Fruit fly (Drosophila melanogaster): ENCODE measurements around the gene CG43886.

The CG43886 gene

dm6 chr3L:8137448-8137906 lies 22.1 kb downstream of the CG43886 start, which contains the start of the genes Setx and mus301:
Setx (minus strand) TSS chr3L:8137498.
mus301 (plus strand) TSS chr3L:8137808.
- TF ChIP-seq CG32121 (GFP tag; IDR thresholded peaks at IDR 0.05) (0 out of 2 replicates have a peak, but pooled peaks have one; percentile 42), EcR (GFP tag; optimal IDR thresholded peaks at IDR 0.05) (no peak), CG4496 (GFP tag; IDR thresholded peaks at IDR 0.05) (peak; percentile 52; the same call in 2 of the 3 replicates), CG15710 (tag; optimal IDR thresholded peaks at IDR 0.05) (peak; percentile 76), fd96Ca (GFP tag; IDR thresholded peaks at IDR 0.05) (no peak), D1 (tag; optimal IDR thresholded peaks at IDR 0.05) (no peak), rn (GFP tag; IDR thresholded peaks at IDR 0.05) (peak; percentile 56), CG17806 (tag; optimal IDR thresholded peaks at IDR 0.05) (peak; percentile 56), Ets98B (GFP tag; IDR thresholded peaks at IDR 0.05) (peak; percentile 49)

- TF ChIP-seq EcR (GFP tag; optimal IDR thresholded peaks at IDR 0.05) (no peak), Pif1A (GFP tag; optimal IDR thresholded peaks at IDR 0.05) (no peak), CG8301 (tag; optimal IDR thresholded peaks at IDR 0.05) (peak; percentile 6), fd96Ca (GFP tag; IDR thresholded peaks at IDR 0.05) (0 out of 3 replicates have a peak, but pooled peaks have one; percentile 34), CG4496 (GFP tag; IDR thresholded peaks at IDR 0.05) (0 out of 3 replicates have a peak, but pooled peaks have one; percentile 33), gl (tag; optimal IDR thresholded peaks at IDR 0.05) (peak; percentile 34), CG9948 (tag; optimal IDR thresholded peaks at IDR 0.05) (no peak), Pif1B (GFP tag; optimal IDR thresholded peaks at IDR 0.05) (no peak)
These were observed 31.1 kb downstream of the CG43886 start for dm6 chr3L:8128396-8129050.

DNA sequence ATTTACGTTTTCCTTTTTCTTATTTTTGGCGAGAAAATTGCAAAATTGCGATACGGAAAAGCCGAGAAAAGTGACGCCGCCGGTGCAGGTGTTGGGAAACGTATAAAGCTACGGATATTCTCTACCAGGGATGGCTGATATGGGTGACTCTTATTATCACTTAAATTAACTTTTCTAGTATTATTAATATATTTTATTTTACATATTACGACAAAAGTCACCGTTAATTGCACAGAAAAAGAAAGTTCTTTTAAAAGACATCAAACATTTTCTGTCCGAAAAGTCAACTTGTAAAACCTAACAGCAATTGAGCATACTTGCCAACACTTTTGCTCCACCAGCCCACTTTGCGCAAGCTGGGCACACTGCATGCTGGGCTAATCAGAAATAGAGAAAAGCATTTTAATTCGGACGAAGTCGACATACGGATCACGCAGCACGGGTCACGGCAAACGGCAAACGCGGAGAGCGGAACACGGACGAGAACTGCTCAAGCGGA lies 31.8 kb downstream of the CG43886 start, which contains the start of the genes Cds and Uba2:
Gene Cds (plus strand): TSS at position 51 of the 499 bp plus-strand sequence.
Gene Uba2 (minus strand): TSS at position 107 of the 499 bp plus-strand sequence.
- TF ChIP-seq CG9948 (tag; optimal IDR thresholded peaks at IDR 0.05): peak; percentile 75
- TF ChIP-seq EcR (GFP tag; optimal IDR thresholded peaks at IDR 0.05): peak; percentile 14
- peak; percentile 69 for TF ChIP-seq CG34367 (tag; optimal IDR thresholded peaks at IDR 0.05)
- TF ChIP-seq CG32121 (GFP tag; IDR thresholded peaks at IDR 0.05): peak; percentile 92
- peak; percentile 81 for TF ChIP-seq rn (GFP tag; IDR thresholded peaks at IDR 0.05)
- peak; percentile 74 for TF ChIP-seq CG8301 (tag; optimal IDR thresholded peaks at IDR 0.05)
- peak; percentile 90 for TF ChIP-seq fd96Ca (GFP tag; IDR thresholded peaks at IDR 0.05)
- TF ChIP-seq CG15710 (tag; optimal IDR thresholded peaks at IDR 0.05): peak; percentile 85
- peak; percentile 90 for TF ChIP-seq CG4496 (GFP tag; IDR thresholded peaks at IDR 0.05)
- peak; percentile 85 for TF ChIP-seq Snoo (tag; optimal IDR thresholded peaks at IDR 0.05)
- TF ChIP-seq gl (tag; optimal IDR thresholded peaks at IDR 0.05): peak; percentile 40
- no peak for TF ChIP-seq D1 (tag; optimal IDR thresholded peaks at IDR 0.05)
- TF ChIP-seq CG17806 (tag; optimal IDR thresholded peaks at IDR 0.05): peak; percentile 77
- peak; percentile 75 for TF ChIP-seq CG10348 (GFP tag; IDR thresholded peaks at IDR 0.05)
- peak; percentile 72 for TF ChIP-seq CG12605 (GFP tag; IDR thresholded peaks at IDR 0.05)
- peak; percentile 80 for TF ChIP-seq Pif1B (GFP tag; optimal IDR thresholded peaks at IDR 0.05)
- TF ChIP-seq CG13204 (GFP tag; optimal IDR thresholded peaks at IDR 0.05): no peak
- no peak for TF ChIP-seq CG14655 (GFP tag; optimal IDR thresholded peaks at IDR 0.05)
- no peak for TF ChIP-seq Pif1A (GFP tag; optimal IDR thresholded peaks at IDR 0.05)
- TF ChIP-seq Ets98B (GFP tag; IDR thresholded peaks at IDR 0.05): peak; percentile 90
- peak; percentile 97 for TF ChIP-seq CG8159 (tag; optimal IDR thresholded peaks at IDR 0.05)

dm6 chr3L:8124481-8125359 lies 34.9 kb downstream of the CG43886 start, which contains the start of the genes CG7550 and mRpL36:
CG7550 (minus strand) TSS chr3L:8124531.
mRpL36 (minus strand) TSS chr3L:8125132.
- TF ChIP-seq fd96Ca (GFP tag; IDR thresholded peaks at IDR 0.05): no peak
- no peak for TF ChIP-seq CG17806 (tag; optimal IDR thresholded peaks at IDR 0.05)
- no peak for TF ChIP-seq CG4496 (GFP tag; IDR thresholded peaks at IDR 0.05)
- no peak for TF ChIP-seq CG15710 (tag; optimal IDR thresholded peaks at IDR 0.05)

dm6 chr3L:8121590-8121989 lies 38.0 kb downstream of the CG43886 start, which contains the start of gene ldbr:
ldbr (plus strand) TSS chr3L:8121827.
- TF ChIP-seq Snoo (tag; optimal IDR thresholded peaks at IDR 0.05): peak; percentile 12
- TF ChIP-seq CG8159 (tag; optimal IDR thresholded peaks at IDR 0.05): no peak

DNA sequence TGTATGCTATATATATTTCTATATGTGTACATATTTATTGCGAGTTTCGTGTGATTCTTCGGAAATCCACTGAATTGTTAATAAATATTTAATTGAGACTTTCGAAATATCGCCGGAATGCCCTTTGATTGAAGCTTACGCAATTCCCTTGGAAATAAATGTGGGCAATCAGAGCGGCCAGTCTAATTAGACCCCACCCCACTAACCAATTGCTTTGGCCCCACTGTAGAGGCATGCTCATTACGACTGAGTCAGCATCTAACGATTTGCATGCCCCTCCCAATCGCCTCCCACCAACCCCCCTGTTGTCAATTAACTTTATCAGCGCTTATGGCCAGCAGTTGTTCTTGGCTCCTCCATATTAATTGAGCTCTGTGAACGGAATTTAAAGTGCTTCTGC lies 42.8 kb downstream of the CG43886 start:
- TF ChIP-seq Pif1A (GFP tag; optimal IDR thresholded peaks at IDR 0.05) (no peak), EcR (GFP tag; optimal IDR thresholded peaks at IDR 0.05) (no peak), CG13204 (GFP tag; optimal IDR thresholded peaks at IDR 0.05) (no peak), Snoo (tag; optimal IDR thresholded peaks at IDR 0.05) (no peak), CG32121 (GFP tag; IDR thresholded peaks at IDR 0.05) (0 out of 2 replicates have a peak, but pooled peaks have one; percentile 16), Pif1B (GFP tag; optimal IDR thresholded peaks at IDR 0.05) (no peak)
